Fruit fly (Drosophila melanogaster): ENCODE measurements around the gene sls.

DNA sequence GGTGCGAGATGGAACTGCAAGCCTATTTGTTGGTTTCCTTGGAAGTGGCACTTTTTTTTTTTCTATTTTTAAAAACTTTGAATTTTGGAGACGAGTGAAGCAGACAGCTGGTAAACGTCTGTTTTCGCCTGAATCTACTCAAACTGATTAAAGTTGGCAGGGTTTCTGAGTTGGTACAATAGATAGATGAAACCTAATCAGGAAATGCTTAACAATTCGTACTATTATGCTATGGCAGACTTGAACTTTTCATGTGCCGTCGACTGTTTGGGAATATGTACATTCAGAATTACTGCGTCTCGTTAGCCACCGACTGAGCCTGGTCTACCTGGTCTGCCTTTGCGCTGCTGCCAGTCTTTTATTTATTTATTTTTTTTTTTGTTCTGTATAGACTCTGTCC lies 109.9 kb downstream of the sls start, which contains the start of gene CG42841:
- TF ChIP-seq h (optimal IDR thresholded peaks at IDR 0.05) (no peak), Myc (optimal IDR thresholded peaks at IDR 0.05) (no peak), Sin3A (optimal IDR thresholded peaks at IDR 0.05) (no peak), ttk (optimal IDR thresholded peaks at IDR 0.05) (no peak)

Measured in Kc167 (cell line).